Fruit fly (Drosophila melanogaster): ENCODE data around the gene PCID2.

PCID2 gene

DNA sequence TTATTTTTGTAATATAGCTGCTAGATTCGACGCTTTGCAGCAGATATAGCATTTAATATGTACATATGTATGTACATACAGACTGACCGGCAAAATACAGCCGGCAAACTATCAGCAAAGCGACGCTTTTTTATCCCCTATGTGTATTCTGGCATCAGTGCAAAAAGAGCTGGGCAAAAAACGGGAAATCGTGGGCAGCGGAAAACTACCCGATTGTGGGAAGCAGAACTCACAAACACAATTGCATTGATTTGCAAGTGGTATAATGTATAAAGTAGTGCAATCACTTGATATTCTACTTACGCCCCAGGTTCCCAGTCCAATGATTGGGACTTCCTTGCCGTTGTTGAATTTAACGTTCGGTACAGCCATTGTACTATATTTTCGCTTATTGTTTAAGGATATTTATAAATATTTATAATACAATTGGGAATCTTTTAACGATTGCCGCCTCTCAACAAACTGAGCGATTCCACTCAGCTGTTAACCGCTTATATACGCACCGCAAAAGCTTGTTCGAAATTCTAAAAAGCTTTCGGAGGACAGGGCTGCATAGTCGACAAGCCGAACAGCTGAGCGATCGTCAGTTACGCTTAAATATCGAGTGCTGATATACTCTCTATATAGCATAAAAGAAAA lies 2.9 kb upstream of the PCID2 start:
- TF ChIP-seq Snoo (tag; optimal IDR thresholded peaks at IDR 0.05): peak; percentile 1
- peak; percentile 58; the same call in 1 of the 3 replicates for TF ChIP-seq CG4496 (GFP tag; IDR thresholded peaks at IDR 0.05)
- no peak for TF ChIP-seq fd96Ca (GFP tag; IDR thresholded peaks at IDR 0.05)
- no peak for TF ChIP-seq rn (GFP tag; IDR thresholded peaks at IDR 0.05)
- peak; percentile 36 for TF ChIP-seq Pif1B (GFP tag; optimal IDR thresholded peaks at IDR 0.05)
- no peak for TF ChIP-seq CG9948 (tag; optimal IDR thresholded peaks at IDR 0.05)
- no peak for TF ChIP-seq CG32121 (GFP tag; IDR thresholded peaks at IDR 0.05)
- TF ChIP-seq EcR (GFP tag; optimal IDR thresholded peaks at IDR 0.05): peak; percentile 44
- TF ChIP-seq CG15710 (tag; optimal IDR thresholded peaks at IDR 0.05): peak; percentile 8
- no peak for TF ChIP-seq CG10348 (GFP tag; IDR thresholded peaks at IDR 0.05)
- TF ChIP-seq Pif1A (GFP tag; optimal IDR thresholded peaks at IDR 0.05): peak; percentile 15
- peak; percentile 34; the same call in 1 of the 2 replicates for TF ChIP-seq Ets98B (GFP tag; IDR thresholded peaks at IDR 0.05)
- no peak for TF ChIP-seq CG17806 (tag; optimal IDR thresholded peaks at IDR 0.05)
- TF ChIP-seq CG8159 (tag; optimal IDR thresholded peaks at IDR 0.05): no peak

DNA sequence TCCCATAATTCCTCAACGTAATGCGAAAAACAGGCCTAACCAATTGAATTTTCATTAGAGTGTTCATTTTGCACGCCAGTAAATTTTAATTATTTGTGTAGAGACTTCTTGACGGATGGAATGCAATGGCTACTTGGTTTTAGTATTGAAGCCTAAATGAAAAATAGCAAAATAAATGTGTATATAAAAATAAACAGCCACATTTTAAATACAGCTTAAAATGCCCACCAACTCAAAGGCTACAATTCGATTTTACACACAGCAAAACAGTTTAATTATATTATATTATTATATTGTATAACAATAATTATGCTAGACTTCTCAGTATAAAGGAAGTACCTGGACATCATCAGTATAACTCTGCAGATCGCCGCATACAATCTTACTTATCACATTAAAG lies 2.0 kb upstream of the PCID2 start, which contains the start of gene Akr1B:
Akr1B (minus strand) TSS at position 101 of the 400 bp plus-strand sequence.
- TF ChIP-seq CG10348 (GFP tag; IDR thresholded peaks at IDR 0.05): no peak
- TF ChIP-seq CG4496 (GFP tag; IDR thresholded peaks at IDR 0.05): no peak

DNA sequence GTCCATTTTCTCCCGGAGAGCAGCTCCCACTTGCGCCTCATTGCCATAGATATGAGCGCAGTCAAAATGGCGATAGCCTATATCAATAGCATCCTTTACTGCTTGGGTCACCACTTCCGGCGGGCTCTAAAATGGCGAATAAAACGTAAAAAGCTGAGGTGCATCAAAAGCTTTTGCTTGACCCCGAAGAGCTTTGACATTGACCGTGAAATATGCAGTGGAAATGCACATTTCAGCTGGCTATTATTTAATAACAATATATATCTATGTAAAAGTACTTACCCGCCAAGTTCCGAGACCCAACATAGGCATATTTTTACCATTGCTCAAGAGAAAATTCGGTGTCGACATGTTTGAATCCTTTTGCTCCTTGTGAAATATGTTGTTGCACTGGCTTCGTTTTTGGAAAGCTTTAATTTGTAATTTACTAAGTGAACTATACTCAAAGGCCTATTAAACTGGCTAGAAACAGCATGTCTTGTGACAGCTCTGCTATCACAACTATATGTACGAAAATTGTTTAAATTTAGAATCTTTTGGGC lies 536 bp upstream of the PCID2 start, which contains the start of gene CG6083:
CG6083 (minus strand) TSS at position 492 of the 542 bp plus-strand sequence.
- TF ChIP-seq CG34367 (tag; optimal IDR thresholded peaks at IDR 0.05) (no peak), rn (GFP tag; IDR thresholded peaks at IDR 0.05) (no peak), D1 (tag; optimal IDR thresholded peaks at IDR 0.05) (no peak), CG14655 (GFP tag; optimal IDR thresholded peaks at IDR 0.05) (no peak), CG8301 (tag; optimal IDR thresholded peaks at IDR 0.05) (no peak), CG13204 (GFP tag; optimal IDR thresholded peaks at IDR 0.05) (no peak), Pif1B (GFP tag; optimal IDR thresholded peaks at IDR 0.05) (no peak), CG10348 (GFP tag; IDR thresholded peaks at IDR 0.05) (no peak), CG15710 (tag; optimal IDR thresholded peaks at IDR 0.05) (no peak), Ets98B (GFP tag; IDR thresholded peaks at IDR 0.05) (no peak), CG17806 (tag; optimal IDR thresholded peaks at IDR 0.05) (no peak), Snoo (tag; optimal IDR thresholded peaks at IDR 0.05) (no peak), Pif1A (GFP tag; optimal IDR thresholded peaks at IDR 0.05) (no peak), fd96Ca (GFP tag; IDR thresholded peaks at IDR 0.05) (no peak), CG12605 (GFP tag; IDR thresholded peaks at IDR 0.05) (no peak), EcR (GFP tag; optimal IDR thresholded peaks at IDR 0.05) (no peak)

DNA sequence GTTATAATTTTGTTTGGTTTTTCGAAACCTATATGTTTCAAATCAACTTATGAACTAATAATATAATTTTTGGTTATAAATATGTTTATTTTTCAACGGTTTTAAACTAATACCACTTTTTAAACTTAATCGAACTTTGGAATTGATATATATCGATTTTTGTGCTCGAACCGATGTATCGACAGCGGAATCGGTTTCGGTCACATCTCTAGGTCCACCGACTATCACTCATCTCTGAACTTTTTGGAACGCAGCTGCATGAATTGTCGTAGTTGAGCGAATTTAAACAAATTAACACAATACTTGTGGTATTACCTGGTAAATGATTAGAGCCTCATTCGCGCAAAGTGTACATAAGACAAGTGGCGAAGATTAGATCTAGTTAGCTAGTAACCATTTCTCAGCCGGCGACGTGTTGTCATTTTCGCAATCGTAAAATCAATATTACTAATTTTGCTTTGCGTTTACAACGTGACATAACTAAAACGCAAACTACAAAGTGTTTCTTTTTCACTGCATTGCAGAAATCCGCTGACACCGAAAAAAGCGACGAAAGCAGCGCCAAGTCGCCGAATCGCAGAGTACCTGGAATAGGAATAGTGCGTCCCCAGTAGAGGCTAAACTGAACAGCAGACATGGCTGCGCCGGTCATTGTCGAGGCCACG lies 1.7 kb downstream of the PCID2 start, which contains the start of gene Apt1:
Apt1 (plus strand) TSS at position 219 of the 665 bp plus-strand sequence.
- peak; percentile 52; the same call in 2 of the 3 replicates for TF ChIP-seq CG4496 (GFP tag; IDR thresholded peaks at IDR 0.05)
- no peak for TF ChIP-seq CG14655 (GFP tag; optimal IDR thresholded peaks at IDR 0.05)
- TF ChIP-seq Snoo (tag; optimal IDR thresholded peaks at IDR 0.05): no peak
- no peak for TF ChIP-seq CG9948 (tag; optimal IDR thresholded peaks at IDR 0.05)

DNA sequence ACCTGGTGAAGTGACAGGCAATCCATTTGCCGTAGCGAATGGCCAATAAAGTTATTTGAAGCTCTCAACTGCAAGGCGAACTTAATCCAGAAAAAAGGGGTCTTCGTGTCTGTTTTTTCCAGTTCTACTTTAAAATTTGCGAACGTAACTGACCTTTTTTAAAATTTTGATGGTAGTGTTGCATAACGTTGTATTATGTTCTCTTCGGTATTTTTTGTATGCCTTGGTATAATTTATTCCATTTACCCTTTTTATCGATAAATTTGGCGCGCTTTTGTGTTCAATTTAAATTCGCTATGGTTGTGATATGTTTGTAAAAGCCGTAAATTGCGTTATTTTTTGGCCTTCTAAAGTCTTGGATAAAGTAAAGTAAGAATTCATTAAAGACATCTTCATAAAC lies 4.4 kb downstream of the PCID2 start:
- TF ChIP-seq CG34367 (tag; optimal IDR thresholded peaks at IDR 0.05) (no peak), Pif1A (GFP tag; optimal IDR thresholded peaks at IDR 0.05) (no peak), EcR (GFP tag; optimal IDR thresholded peaks at IDR 0.05) (no peak), CG17806 (tag; optimal IDR thresholded peaks at IDR 0.05) (no peak), CG8301 (tag; optimal IDR thresholded peaks at IDR 0.05) (no peak), CG32121 (GFP tag; IDR thresholded peaks at IDR 0.05) (no peak), CG4496 (GFP tag; IDR thresholded peaks at IDR 0.05) (no peak), Pif1B (GFP tag; optimal IDR thresholded peaks at IDR 0.05) (no peak), CG8159 (tag; optimal IDR thresholded peaks at IDR 0.05) (no peak)

DNA sequence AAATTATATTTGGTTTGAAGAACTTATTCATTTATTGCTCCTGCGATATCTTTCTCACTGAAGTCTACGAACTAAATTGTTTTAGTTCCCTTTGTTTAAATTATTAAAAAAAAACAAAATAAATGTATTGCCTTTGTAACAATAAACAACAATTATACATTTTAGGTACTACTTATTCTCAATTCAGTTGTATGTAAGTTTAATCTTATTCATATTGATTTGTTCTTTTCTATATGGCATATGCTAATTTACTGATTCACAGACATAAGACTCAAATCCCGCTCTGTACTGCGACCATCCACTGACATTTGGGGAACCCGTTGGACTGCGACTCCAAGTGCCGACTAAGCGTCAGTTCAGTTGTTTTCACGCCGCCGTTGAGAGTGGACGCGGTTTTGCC lies 4.9 kb downstream of the PCID2 start, which contains the start of gene CG32091:
CG32091 (plus strand) TSS at position 301 of the 400 bp plus-strand sequence.
- TF ChIP-seq CG4496 (GFP tag; IDR thresholded peaks at IDR 0.05) (no peak), Ets98B (GFP tag; IDR thresholded peaks at IDR 0.05) (no peak), CG8159 (tag; optimal IDR thresholded peaks at IDR 0.05) (no peak), CG8301 (tag; optimal IDR thresholded peaks at IDR 0.05) (no peak), CG13204 (GFP tag; optimal IDR thresholded peaks at IDR 0.05) (no peak), Snoo (tag; optimal IDR thresholded peaks at IDR 0.05) (no peak), CG10348 (GFP tag; IDR thresholded peaks at IDR 0.05) (no peak), EcR (GFP tag; optimal IDR thresholded peaks at IDR 0.05) (no peak), CG34367 (tag; optimal IDR thresholded peaks at IDR 0.05) (no peak), CG9948 (tag; optimal IDR thresholded peaks at IDR 0.05) (no peak), Pif1A (GFP tag; optimal IDR thresholded peaks at IDR 0.05) (no peak), rn (GFP tag; IDR thresholded peaks at IDR 0.05) (no peak), gl (tag; optimal IDR thresholded peaks at IDR 0.05) (no peak), CG32121 (GFP tag; IDR thresholded peaks at IDR 0.05) (no peak), CG14655 (GFP tag; optimal IDR thresholded peaks at IDR 0.05) (no peak), fd96Ca (GFP tag; IDR thresholded peaks at IDR 0.05) (no peak), D1 (tag; optimal IDR thresholded peaks at IDR 0.05) (no peak), CG12605 (GFP tag; IDR thresholded peaks at IDR 0.05) (no peak)
